Worm (Caenorhabditis elegans): ENCODE results near the gene W01A11.1.

DNA sequence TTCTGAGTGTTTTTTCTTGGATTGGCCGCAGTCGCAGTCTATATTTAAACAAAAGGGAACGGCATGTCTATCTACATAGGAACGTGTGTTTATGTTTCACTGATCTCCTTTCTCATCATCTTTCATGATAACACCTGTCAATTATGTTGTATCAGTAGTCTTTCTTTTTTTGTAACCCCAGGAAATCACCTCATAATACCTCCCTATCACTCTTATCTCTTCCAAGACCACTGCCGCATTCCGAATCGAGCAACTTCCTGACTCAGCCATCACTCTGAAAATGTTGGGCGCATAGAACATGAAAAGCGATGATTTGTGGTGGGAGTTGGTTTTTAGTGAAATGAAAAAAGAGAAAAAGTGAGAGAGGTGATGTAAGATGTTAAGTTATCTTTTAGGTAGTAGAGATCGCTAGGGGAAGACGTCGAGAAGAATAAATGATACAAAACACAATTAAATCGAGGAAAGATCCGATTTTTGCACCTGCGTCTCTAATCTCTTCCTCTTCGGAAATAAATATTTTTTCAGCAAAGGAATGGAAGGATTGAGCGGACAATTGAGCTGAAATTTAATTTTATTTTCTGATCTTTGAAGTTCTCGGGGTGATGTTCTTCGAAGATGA, 24.0 kb downstream of the W01A11.1 start:
- no peak for TF ChIP-seq hlh-4 (tag; optimal IDR thresholded peaks at IDR 0.05)
- no peak for TF ChIP-seq mdl-1 (tag; optimal IDR thresholded peaks at IDR 0.05)
- TF ChIP-seq pqm-1 (tag; optimal IDR thresholded peaks at IDR 0.05) = peak; percentile 35
- no peak for TF ChIP-seq dpl-1 (GFP tag; optimal IDR thresholded peaks at IDR 0.05)
- TF ChIP-seq nhr-28 (tag; optimal IDR thresholded peaks at IDR 0.05) = no peak
